Worm (Caenorhabditis elegans): Measurements from ENCODE around the gene npr-8.

- TF ChIP-seq flt-1 (GFP tag; IDR thresholded peaks at IDR 0.05) (no peak), klf-2 (GFP tag; conservative IDR thresholded peaks at IDR 0.05) (no peak), cog-1 (tag; optimal IDR thresholded peaks at IDR 0.05) (no peak), ref-1 (GFP tag; conservative IDR thresholded peaks at IDR 0.05) (no peak), med-1 (GFP tag; optimal IDR thresholded peaks at IDR 0.05; ENCODE audit: insufficient read depth) (no peak), T22C8.4 (GFP tag; IDR thresholded peaks at IDR 0.05) (no peak)
Measured at ce11 chrX:7393167-7393566, 16.1 kb downstream of the npr-8 start, which contains the start of gene gad-2.
